Fruit fly (Drosophila melanogaster) whole organism, prepupa: Measurements from ENCODE around the gene TkR86C.

ENCODE experiments used
- CG10631 ChIP-seq: fragments of 200-800 bp; sonication (Bioruptor generic); optimal IDR thresholded peaks from 2 replicates; lab custom pipeline; 2016; ENCODE audit warnings: missing biosample characterization, missing genetic modification characterization
- CG11294 ChIP-seq: fragments of 200-800 bp; sonication (Bioruptor generic); IDR thresholded peaks from 2 replicates; pipeline ENCODE4 v1.3.6; 2022; ENCODE audit warnings: missing biosample characterization, missing genetic modification characterization
- CG15336 ChIP-seq: fragments of 200-800 bp; sonication (Bioruptor generic); IDR thresholded peaks from 2 replicates; pipeline ENCODE4 v1.3.6; 2022; ENCODE audit warnings: missing biosample characterization, missing genetic modification characterization
- CG16779 ChIP-seq: fragments of 200-800 bp; sonication (Bioruptor generic); optimal IDR thresholded peaks from 3 replicates; lab custom pipeline; 2017; ENCODE audit warnings: missing biosample characterization, mild to moderate bottlenecking, missing genetic modification characterization
- CG31627 ChIP-seq: fragments of 200-800 bp; sonication (Bioruptor generic); optimal IDR thresholded peaks from 3 replicates; lab custom pipeline; 2016; ENCODE audit warnings: missing biosample characterization, missing genetic modification characterization
- CG32006 ChIP-seq: fragments of 200-800 bp; sonication (Bioruptor generic); optimal IDR thresholded peaks from 3 replicates; lab custom pipeline; 2017; ENCODE audit warnings: missing biosample characterization, mild to moderate bottlenecking, missing genetic modification characterization
- CG34406 ChIP-seq: fragments of 200-800 bp; sonication (Bioruptor generic); optimal IDR thresholded peaks from 3 replicates; lab custom pipeline; 2016; ENCODE audit warnings: missing biosample characterization, missing genetic modification characterization
- CG6163 ChIP-seq: fragments of 200-800 bp; sonication (Bioruptor generic); IDR thresholded peaks from 3 replicates; pipeline ENCODE4 v1.3.6; 2022; ENCODE audit warnings: missing biosample characterization, missing genetic modification characterization
- CG6276 ChIP-seq: fragments of 200-800 bp; sonication (Bioruptor generic); optimal IDR thresholded peaks from 2 replicates; lab custom pipeline; 2017; ENCODE audit warnings: missing biosample characterization, mild to moderate bottlenecking, missing genetic modification characterization
- CG8119 ChIP-seq: fragments of 200-800 bp; sonication (Bioruptor generic); IDR thresholded peaks from 3 replicates; pipeline ENCODE4 v1.3.6; 2022; ENCODE audit warnings: missing biosample characterization, missing genetic modification characterization
- CG8632 ChIP-seq: fragments of 200-800 bp; sonication (Bioruptor generic); optimal IDR thresholded peaks from 3 replicates; lab custom pipeline; 2016; ENCODE audit warnings: missing biosample characterization, missing genetic modification characterization
- Eip75B ChIP-seq: fragments of 200-800 bp; sonication (Bioruptor generic); optimal IDR thresholded peaks from 3 replicates; lab custom pipeline; 2016; ENCODE audit warnings: missing biosample characterization, missing genetic modification characterization
- Eip93F ChIP-seq: fragments of 200-800 bp; sonication (Bioruptor generic); optimal IDR thresholded peaks from 2 replicates; lab custom pipeline; 2016; ENCODE audit warnings: missing biosample characterization, mild to moderate bottlenecking, missing genetic modification characterization
- Hr39 ChIP-seq: fragments of 200-800 bp; sonication (Bioruptor generic); optimal IDR thresholded peaks from 2 replicates; lab custom pipeline; 2016; ENCODE audit warnings: missing biosample characterization, missing genetic modification characterization
- Hr4 ChIP-seq: fragments of 200-800 bp; sonication (Bioruptor generic); optimal IDR thresholded peaks from 3 replicates; lab custom pipeline; 2016; ENCODE audit warnings: missing biosample characterization, missing genetic modification characterization
- eg ChIP-seq: fragments of 200-800 bp; sonication (Bioruptor generic); IDR thresholded peaks from 3 replicates; pipeline ENCODE4 v1.3.6; 2022; ENCODE audit warnings: missing biosample characterization, missing genetic modification characterization
- ss ChIP-seq, 2 experiments: fragments of 200-800 bp; sonication (Bioruptor generic); optimal IDR thresholded peaks; 2 replicates in 1 of 2; 3 replicates in 1 of 2; lab custom pipeline; 2017 to 2018; ENCODE audit warnings: mild to moderate bottlenecking in 2 of 2, missing biosample characterization in 2 of 2, missing genetic modification characterization in 2 of 2, moderate library complexity in 1 of 2

Gene TkR86C

dm6 chr3R:10688835-10689234, 62.2 kb downstream of the TkR86C start:
- TF ChIP-seq CG34406 (no peak), CG10631 (GFP tag; lab: Kevin White, UChicago) (no peak), Eip93F (GFP tag; lab: Kevin White, UChicago) (no peak), CG6276 (GFP tag; lab: Kevin White, UChicago) (peak; percentile 40), eg (GFP tag; lab: Robert Waterston, UW) (peak; percentile 71; the same call in 2 of the 3 replicates), CG6163 (GFP tag; lab: Robert Waterston, UW) (peak; percentile 45; the same call in 1 of the 3 replicates), ss (GFP tag; optimal IDR thresholded peaks at IDR 0.05; lab: Kevin White, UChicago) (no peak), CG32006 (GFP tag; lab: Kevin White, UChicago) (peak; percentile 40), Hr4 (GFP tag; lab: Kevin White, UChicago) (peak; percentile 40), CG15336 (peak; percentile 60), CG31627 (GFP tag; lab: Kevin White, UChicago) (no peak), CG16779 (tag; lab: Kevin White, UChicago) (no peak), CG8119 (GFP tag; lab: Robert Waterston, UW) (peak; percentile 50; the same call in 1 of the 3 replicates), CG11294 (GFP tag; lab: Robert Waterston, UW) (peak; percentile 36; the same call in 1 of the 2 replicates)

dm6 chr3R:10688160-10688559, 62.9 kb downstream of the TkR86C start:
- TF ChIP-seq CG15336 (peak; percentile 51), CG8119 (GFP tag; lab: Robert Waterston, UW) (peak; percentile 43; the same call in 1 of the 3 replicates), Eip75B (GFP tag; lab: Kevin White, UChicago) (no peak), eg (GFP tag; lab: Robert Waterston, UW) (peak; percentile 63; the same call in 1 of the 3 replicates), CG8632 (GFP tag; lab: Kevin White, UChicago) (no peak), Hr39 (GFP tag; lab: Kevin White, UChicago) (no peak)
